Worm (Caenorhabditis elegans): ENCODE measurements around the gene C28A5.6.

- TF ChIP-seq nhr-76 (tag; optimal IDR thresholded peaks at IDR 0.05): no peak
- TF ChIP-seq elt-1 (tag; optimal IDR thresholded peaks at IDR 0.05): no peak
- TF ChIP-seq nhr-237 (tag; optimal IDR thresholded peaks at IDR 0.05): no peak
- TF ChIP-seq egl-27 (tag; optimal IDR thresholded peaks at IDR 0.05): no peak
- TF ChIP-seq unc-62 (GFP tag; optimal IDR thresholded peaks at IDR 0.05): no peak
Measured at ce11 chrIII:4401142-4401541, 28.2 kb downstream of the C28A5.6 start, which contains the start of gene R07E5.15.
